Fruit fly (Drosophila melanogaster) whole organism, embryonic: ENCODE data around the gene CG11912.
A peak's percentile ranks its signal among the peaks of the same experiment; 100 is the strongest.

Source experiments
- Asciz ChIP-seq: fragments of 200-800 bp; sonication (Bioruptor generic); optimal IDR thresholded peaks from 2 replicates; lab custom pipeline; 2017; ENCODE audit warnings: missing biosample characterization, mild to moderate bottlenecking, missing genetic modification characterization, missing genetic modification reagents
- Atf3 ChIP-seq: fragments of 200-800 bp; sonication (Bioruptor generic); optimal IDR thresholded peaks from 3 replicates; lab custom pipeline; 2016; ENCODE audit warnings: missing biosample characterization, missing genetic modification characterization
- B-H1 ChIP-seq: fragments of 200-800 bp; sonication (Bioruptor generic); IDR thresholded peaks from 3 replicates; pipeline ENCODE4 v1.3.6; 2022; ENCODE audit warnings: missing biosample characterization, missing genetic modification characterization
- Bdp1 ChIP-seq: fragments of 200-800 bp; sonication (Bioruptor generic); optimal IDR thresholded peaks from 3 replicates; lab custom pipeline; 2016; ENCODE audit warnings: missing biosample characterization, missing genetic modification characterization
- CG11456 ChIP-seq: fragments of 200-800 bp; sonication (Bioruptor generic); IDR thresholded peaks from 3 replicates; pipeline ENCODE4 v1.3.6; 2022; ENCODE audit warnings: missing biosample characterization, missing genetic modification characterization
- CG11695 ChIP-seq: fragments of 200-800 bp; sonication (Bioruptor generic); IDR thresholded peaks from 3 replicates; pipeline ENCODE4 v1.3.6; 2022; ENCODE audit warnings: missing biosample characterization, missing genetic modification characterization
- CG12942 ChIP-seq: fragments of 200-800 bp; sonication (Bioruptor generic); optimal IDR thresholded peaks from 3 replicates; lab custom pipeline; 2016; ENCODE audit warnings: missing biosample characterization, missing genetic modification characterization
- CG15514 ChIP-seq: fragments of 200-800 bp; sonication (Bioruptor generic); optimal IDR thresholded peaks from 3 replicates; lab custom pipeline; 2017; ENCODE audit warnings: missing biosample characterization, missing genetic modification characterization, mild to moderate bottlenecking, moderate library complexity, missing genetic modification reagents
- CG17385 ChIP-seq: fragments of 200-800 bp; sonication (Bioruptor generic); optimal IDR thresholded peaks from 3 replicates; lab custom pipeline; 2018; ENCODE audit warnings: missing biosample characterization, mild to moderate bottlenecking, missing genetic modification characterization
- CG17568 ChIP-seq: fragments of 200-800 bp; sonication (Bioruptor generic); optimal IDR thresholded peaks from 2 replicates; lab custom pipeline; 2018; ENCODE audit warnings: missing biosample characterization, mild to moderate bottlenecking, missing genetic modification characterization, moderate library complexity
- CG2129 ChIP-seq: fragments of 200-800 bp; sonication (Bioruptor generic); IDR thresholded peaks from 2 replicates; pipeline ENCODE4 v1.3.6; 2022; ENCODE audit warnings: missing biosample characterization, missing genetic modification characterization; ENCODE audit not compliant: partially characterized antibody
- CG2678 ChIP-seq: fragments of 200-800 bp; sonication (Bioruptor generic); optimal IDR thresholded peaks from 3 replicates; lab custom pipeline; 2019; ENCODE audit warnings: missing biosample characterization, mild to moderate bottlenecking, missing genetic modification characterization, moderate library complexity
- CG33557 ChIP-seq: fragments of 200-800 bp; sonication (Bioruptor generic); optimal IDR thresholded peaks from 2 replicates; lab custom pipeline; 2019; ENCODE audit warnings: missing biosample characterization, mild to moderate bottlenecking, missing genetic modification characterization, moderate library complexity
- CG42726 ChIP-seq: fragments of 200-800 bp; sonication (Bioruptor generic); IDR thresholded peaks from 2 replicates; pipeline ENCODE4 v1.3.6; 2022; ENCODE audit warnings: missing biosample characterization, missing genetic modification characterization; ENCODE audit not compliant: partially characterized antibody
- CG4282 ChIP-seq: fragments of 200-800 bp; sonication (Bioruptor generic); optimal IDR thresholded peaks from 2 replicates; lab custom pipeline; 2016; ENCODE audit warnings: missing biosample characterization, missing genetic modification characterization
- CG7556 ChIP-seq: fragments of 200-800 bp; sonication (Bioruptor generic); optimal IDR thresholded peaks from 2 replicates; lab custom pipeline; 2017; ENCODE audit warnings: missing biosample characterization, mild to moderate bottlenecking, missing genetic modification characterization
- CG8478 ChIP-seq: fragments of >200 bp; optimal IDR thresholded peaks from 2 replicates; lab custom pipeline; 2018
- CG8944 ChIP-seq: fragments of 200-800 bp; sonication (Bioruptor generic); optimal IDR thresholded peaks from 3 replicates; lab custom pipeline; 2016; ENCODE audit warnings: missing biosample characterization, missing genetic modification characterization
- Dip3 ChIP-seq: fragments of 200-800 bp; sonication (Bioruptor generic); optimal IDR thresholded peaks from 3 replicates; lab custom pipeline; 2016; ENCODE audit warnings: missing biosample characterization, missing genetic modification characterization
- E2f1 ChIP-seq: fragments of 200-800 bp; sonication (Bioruptor generic); IDR thresholded peaks from 2 replicates; pipeline ENCODE4 v1.3.6; 2022; ENCODE audit warnings: missing biosample characterization, missing genetic modification characterization
- Hey ChIP-seq: fragments of 200-800 bp; sonication (Bioruptor generic); optimal IDR thresholded peaks from 3 replicates; lab custom pipeline; 2018; ENCODE audit warnings: missing biosample characterization, mild to moderate bottlenecking, missing genetic modification characterization
- Hmr ChIP-seq: fragments of 200-800 bp; sonication (Bioruptor generic); optimal IDR thresholded peaks from 3 replicates; lab custom pipeline; 2017; ENCODE audit warnings: mild to moderate bottlenecking, missing biosample characterization, missing genetic modification reagents, missing genetic modification characterization
- Hmx ChIP-seq: fragments of 200-800 bp; sonication (Bioruptor generic); optimal IDR thresholded peaks from 2 replicates; lab custom pipeline; 2016; ENCODE audit warnings: missing biosample characterization, missing genetic modification characterization
- Hsf ChIP-seq: fragments of 200-800 bp; sonication (Bioruptor generic); optimal IDR thresholded peaks from 3 replicates; lab custom pipeline; 2016; ENCODE audit warnings: missing biosample characterization, missing genetic modification characterization
- Mad ChIP-seq: fragments of 200-800 bp; sonication (Bioruptor generic); optimal IDR thresholded peaks from 2 replicates; lab custom pipeline; 2016; ENCODE audit warnings: missing biosample characterization, missing genetic modification characterization
- Max ChIP-seq: fragments of 200-800 bp; sonication (Bioruptor generic); optimal IDR thresholded peaks from 2 replicates; lab custom pipeline; 2016; ENCODE audit warnings: missing biosample characterization, mild to moderate bottlenecking, missing genetic modification characterization
- Mes4 ChIP-seq: fragments of 200-800 bp; sonication (Bioruptor generic); optimal IDR thresholded peaks from 2 replicates; lab custom pipeline; 2016; ENCODE audit warnings: missing biosample characterization, missing genetic modification characterization
- NC2β ChIP-seq: fragments of 200-800 bp; sonication (Bioruptor generic); optimal IDR thresholded peaks from 2 replicates; lab custom pipeline; 2016; ENCODE audit warnings: missing biosample characterization, missing genetic modification characterization
- Neu2 ChIP-seq: fragments of 200-800 bp; sonication (Bioruptor generic); optimal IDR thresholded peaks from 3 replicates; lab custom pipeline; 2016; ENCODE audit warnings: missing biosample characterization, missing genetic modification characterization, borderline replicate concordance
- Nf-YA ChIP-seq: fragments of 200-800 bp; sonication (Bioruptor generic); IDR thresholded peaks from 2 replicates; pipeline ENCODE4 v1.3.6; 2022; ENCODE audit warnings: missing biosample characterization, missing genetic modification characterization
- Ptx1 ChIP-seq: fragments of 200-800 bp; sonication (Bioruptor generic); IDR thresholded peaks from 2 replicates; pipeline ENCODE4 v1.3.6; 2022; ENCODE audit warnings: missing biosample characterization, missing genetic modification characterization
- Tbp ChIP-seq: fragments of >200 bp; optimal IDR thresholded peaks from 2 replicates; lab custom pipeline; 2018; ENCODE audit warnings: missing biosample characterization, missing genetic modification characterization
- dmrt11E ChIP-seq: fragments of 200-800 bp; sonication (Bioruptor generic); optimal IDR thresholded peaks from 3 replicates; lab custom pipeline; 2018; ENCODE audit warnings: missing biosample characterization, mild to moderate bottlenecking, missing genetic modification characterization, moderate library complexity
- eve ChIP-seq, 2 experiments: fragments of >200 bp; optimal IDR thresholded peaks; 2 replicates each; lab custom pipeline; 2017; ENCODE audit warnings: missing biosample characterization in 2 of 2, missing genetic modification characterization in 2 of 2
- eyg ChIP-seq: fragments of 200-800 bp; sonication (Bioruptor generic); optimal IDR thresholded peaks from 3 replicates; lab custom pipeline; 2016; ENCODE audit warnings: missing biosample characterization, missing genetic modification characterization
- ftz-f1 ChIP-seq: fragments of 200-800 bp; sonication (Bioruptor generic); optimal IDR thresholded peaks from 2 replicates; lab custom pipeline; 2016; ENCODE audit warnings: missing biosample characterization, missing genetic modification characterization
- gcm2 ChIP-seq: fragments of 200-800 bp; sonication (Bioruptor generic); optimal IDR thresholded peaks from 2 replicates; lab custom pipeline; 2016; ENCODE audit warnings: missing biosample characterization, missing genetic modification characterization
- gem ChIP-seq: fragments of 200-800 bp; sonication (Bioruptor generic); optimal IDR thresholded peaks from 2 replicates; lab custom pipeline; 2019; ENCODE audit warnings: missing biosample characterization, mild to moderate bottlenecking, missing genetic modification characterization, moderate library complexity
- ham ChIP-seq: fragments of 200-800 bp; sonication (Bioruptor generic); IDR thresholded peaks from 2 replicates; pipeline ENCODE4 v1.3.6; 2022; ENCODE audit warnings: missing biosample characterization, missing genetic modification characterization
- insv ChIP-seq, 2 experiments: fragments of 200-800 bp; sonication (Bioruptor generic); optimal IDR thresholded peaks; 3 replicates each; lab custom pipeline; 2016 to 2018; ENCODE audit warnings: missing biosample characterization in 2 of 2, missing genetic modification characterization in 2 of 2
- luna ChIP-seq: fragments of 200-800 bp; sonication (Bioruptor generic); optimal IDR thresholded peaks from 2 replicates; lab custom pipeline; 2016; ENCODE audit warnings: missing biosample characterization, missing genetic modification characterization
- psq ChIP-seq: fragments of 200-800 bp; sonication (Bioruptor generic); optimal IDR thresholded peaks from 2 replicates; lab custom pipeline; 2017; ENCODE audit warnings: missing biosample characterization, missing genetic modification characterization
- seq ChIP-seq: fragments of 200-800 bp; sonication (Bioruptor generic); IDR thresholded peaks from 2 replicates; pipeline ENCODE4 v1.3.6; 2022; ENCODE audit warnings: missing biosample characterization, missing genetic modification characterization
- sqz ChIP-seq: fragments of 200-800 bp; sonication (Bioruptor generic); optimal IDR thresholded peaks from 3 replicates; lab custom pipeline; 2018; ENCODE audit warnings: missing biosample characterization, mild to moderate bottlenecking, missing genetic modification characterization
- sr ChIP-seq: fragments of 200-800 bp; sonication (Bioruptor generic); IDR thresholded peaks from 3 replicates; pipeline ENCODE4 v1.3.6; 2022; ENCODE audit warnings: missing biosample characterization, missing genetic modification characterization
- stwl ChIP-seq: fragments of 200-800 bp; sonication (Bioruptor generic); optimal IDR thresholded peaks from 3 replicates; lab custom pipeline; 2018; ENCODE audit warnings: missing biosample characterization, mild to moderate bottlenecking, missing genetic modification characterization, moderate library complexity
- tap ChIP-seq: fragments of 200-800 bp; optimal IDR thresholded peaks from 3 replicates; lab custom pipeline; 2019; ENCODE audit warnings: missing biosample characterization, mild to moderate bottlenecking, missing genetic modification characterization, moderate library complexity
- vvl ChIP-seq: fragments of 200-800 bp; sonication (Bioruptor generic); IDR thresholded peaks from 2 replicates; pipeline ENCODE4 v1.3.6; 2022; ENCODE audit warnings: missing biosample characterization, missing genetic modification characterization
- wor ChIP-seq: fragments of 200-800 bp; sonication (Bioruptor generic); IDR thresholded peaks from 2 replicates; pipeline ENCODE4 v1.3.6; 2022; ENCODE audit warnings: missing biosample characterization, missing genetic modification characterization
- yki ChIP-seq: fragments of >200 bp; optimal IDR thresholded peaks from 3 replicates; lab custom pipeline; 2018

Gene CG11912

dm6 chr2L:297480-298284, 21.4 kb downstream of the CG11912 start, which contains the start of gene Pi3K21B (continued):
- TF ChIP-seq NC2β (GFP tag; lab: Kevin White, UChicago) (peak; percentile 83), seq (GFP tag; lab: Robert Waterston, UW) (peak; percentile 70), luna (peak; percentile 82), Dip3 (peak; percentile 95), CG12942 (GFP tag; lab: Kevin White, UChicago) (peak; percentile 94), sqz (peak; percentile 92), eyg (GFP tag; lab: Kevin White, UChicago) (peak; percentile 78), CG42726 (GFP tag; lab: Robert Waterston, UW) (0 out of 2 replicates have a peak, but pooled peaks have one; percentile 39), Atf3 (GFP tag; lab: Kevin White, UChicago) (peak; percentile 86), CG8944 (GFP tag; lab: Kevin White, UChicago) (peak; percentile 93), Hmr (peak; percentile 93), CG15514 (GFP tag; lab: Kevin White, UChicago) (peak; percentile 78), B-H1 (GFP tag; lab: Robert Waterston, UW) (peak; percentile 74), dmrt11E (peak; percentile 88), sr (GFP tag; lab: Robert Waterston, UW) (peak; percentile 52; the same call in 1 of the 3 replicates), CG11695 (peak; percentile 80), CG11456 (GFP tag; lab: Robert Waterston, UW) (peak; percentile 96), gcm2 (peak; percentile 77), ftz-f1 (peak; percentile 33), Mad (GFP tag; lab: Kevin White, UChicago) (peak; percentile 87), wor (peak; percentile 75), CG2129 (GFP tag; lab: Robert Waterston, UW) (no peak), Tbp (GFP tag; lab: Kevin White, UChicago) (no peak), insv (GFP tag; optimal IDR thresholded peaks at IDR 0.05; lab: Kevin White, UChicago) (peak in 1 of 2 experiments; percentile 74), psq (peak; percentile 54), CG4282 (GFP tag; lab: Kevin White, UChicago) (peak; percentile 92), Max (peak; percentile 88), E2f1 (GFP tag; lab: Robert Waterston, UW) (peak; percentile 75), CG17385 (peak; percentile 83), ham (GFP tag; lab: Robert Waterston, UW) (peak; percentile 83), CG33557 (GFP tag; lab: Kevin White, UChicago) (peak; percentile 86), Nf-YA (GFP tag; lab: Robert Waterston, UW) (no peak; the same call in 1 of the 2 replicates), Neu2 (peak; percentile 58), Ptx1 (GFP tag; lab: Robert Waterston, UW) (peak; percentile 87), vvl (GFP tag; lab: Robert Waterston, UW) (peak; percentile 91), stwl (tag; lab: Kevin White, UChicago) (peak; percentile 93), yki (lab: Kevin White, UChicago) (no peak), Mes4 (GFP tag; lab: Kevin White, UChicago) (peak; percentile 80), CG2678 (tag; lab: Kevin White, UChicago) (peak; percentile 91), eve (GFP tag; optimal IDR thresholded peaks at IDR 0.05; lab: Kevin White, UChicago) (no peak), CG8478 (lab: Kevin White, UChicago) (peak; percentile 78), CG7556 (GFP tag; lab: Kevin White, UChicago) (peak; percentile 93), gem (tag; lab: Kevin White, UChicago) (peak; percentile 95), Asciz (peak; percentile 67), Hsf (GFP tag; lab: Kevin White, UChicago) (peak; percentile 90), CG17568 (GFP tag; lab: Kevin White, UChicago) (peak; percentile 2), Hey (tag; lab: Kevin White, UChicago) (peak; percentile 71), Hmx (GFP tag; lab: Kevin White, UChicago) (peak; percentile 58), Bdp1 (GFP tag; lab: Kevin White, UChicago) (peak; percentile 86), tap (tag; lab: Kevin White, UChicago) (peak; percentile 74)
